Worm (Caenorhabditis elegans): ENCODE results near the gene ech-9.

ce11 chrIV:10242458-10243123, 7.5 kb upstream of the ech-9 start:
- TF ChIP-seq ztf-29 (GFP tag; IDR thresholded peaks at IDR 0.05) = no peak
- TF ChIP-seq klf-2 (GFP tag; conservative IDR thresholded peaks at IDR 0.05) = no peak
- no peak for TF ChIP-seq flt-1 (GFP tag; IDR thresholded peaks at IDR 0.05)
- TF ChIP-seq ztf-23 (GFP tag; IDR thresholded peaks at IDR 0.05) = no peak
- no peak for TF ChIP-seq med-1 (GFP tag; optimal IDR thresholded peaks at IDR 0.05; ENCODE audit: insufficient read depth)
